Fruit fly (Drosophila melanogaster): Measurements from ENCODE around the gene Ciz1.

- TF ChIP-seq fd96Ca (GFP tag; IDR thresholded peaks at IDR 0.05) (peak; percentile 55; the same call in 2 of the 3 replicates), D1 (tag; optimal IDR thresholded peaks at IDR 0.05) (peak; percentile 46), EcR (GFP tag; optimal IDR thresholded peaks at IDR 0.05) (peak; percentile 43), CG34367 (tag; optimal IDR thresholded peaks at IDR 0.05) (peak; percentile 76)
Observed at dm6 chr3L:9848744-9849143, 15.7 kb upstream of the Ciz1 start.

Data from whole organism, pupa.